Fruit fly (Drosophila melanogaster) whole organism, prepupa: Measurements from ENCODE around the gene CG10041.
A peak's percentile ranks its signal among the peaks of the same experiment; 100 is the strongest.

Experiments
- Blimp-1 ChIP-seq: fragments of 200-800 bp; sonication (Bioruptor generic); optimal IDR thresholded peaks from 3 replicates; lab custom pipeline; 2017; ENCODE audit warnings: missing biosample characterization, missing genetic modification characterization, mild to moderate bottlenecking, moderate library complexity, missing genetic modification reagents
- CG10631 ChIP-seq: fragments of 200-800 bp; sonication (Bioruptor generic); optimal IDR thresholded peaks from 2 replicates; lab custom pipeline; 2016; ENCODE audit warnings: missing biosample characterization, missing genetic modification characterization
- CG11762 ChIP-seq: fragments of 200-800 bp; sonication (Bioruptor generic); optimal IDR thresholded peaks from 3 replicates; lab custom pipeline; 2016; ENCODE audit warnings: missing biosample characterization, missing genetic modification characterization; ENCODE audit not compliant: insufficient read depth
- CG11902 ChIP-seq: fragments of 200-800 bp; sonication (Bioruptor generic); optimal IDR thresholded peaks from 3 replicates; lab custom pipeline; 2016; ENCODE audit warnings: missing biosample characterization, missing genetic modification characterization
- CG1621 ChIP-seq: fragments of 200-800 bp; sonication (Bioruptor generic); optimal IDR thresholded peaks from 3 replicates; lab custom pipeline; 2018; ENCODE audit warnings: missing biosample characterization, mild to moderate bottlenecking, missing genetic modification characterization
- CG3032 ChIP-seq: fragments of 200-800 bp; optimal IDR thresholded peaks from 2 replicates; lab custom pipeline; 2019; ENCODE audit warnings: missing biosample characterization, mild to moderate bottlenecking, missing genetic modification characterization, moderate library complexity
- CG32006 ChIP-seq: fragments of 200-800 bp; sonication (Bioruptor generic); optimal IDR thresholded peaks from 3 replicates; lab custom pipeline; 2017; ENCODE audit warnings: missing biosample characterization, mild to moderate bottlenecking, missing genetic modification characterization
- CG3919 ChIP-seq: fragments of 200-800 bp; sonication (Bioruptor generic); optimal IDR thresholded peaks from 3 replicates; lab custom pipeline; 2016; ENCODE audit warnings: missing biosample characterization, missing genetic modification characterization
- CG4318 ChIP-seq: fragments of 200-800 bp; sonication (Bioruptor generic); optimal IDR thresholded peaks from 3 replicates; lab custom pipeline; 2017; ENCODE audit warnings: missing biosample characterization, mild to moderate bottlenecking, missing genetic modification characterization
- CG6792 ChIP-seq: fragments of 200-800 bp; sonication (Bioruptor generic); optimal IDR thresholded peaks from 3 replicates; lab custom pipeline; 2016; ENCODE audit warnings: missing biosample characterization, missing genetic modification characterization
- CG6808 ChIP-seq: fragments of 200-800 bp; sonication (Bioruptor generic); optimal IDR thresholded peaks from 3 replicates; lab custom pipeline; 2017; ENCODE audit warnings: missing biosample characterization, missing genetic modification characterization, mild to moderate bottlenecking, moderate library complexity, missing genetic modification reagents
- CG7368 ChIP-seq: fragments of 200-800 bp; sonication (Bioruptor generic); optimal IDR thresholded peaks from 3 replicates; lab custom pipeline; 2016; ENCODE audit warnings: missing biosample characterization, missing genetic modification characterization
- CG8319 ChIP-seq: fragments of 200-800 bp; sonication (Bioruptor generic); optimal IDR thresholded peaks from 3 replicates; lab custom pipeline; 2016; ENCODE audit warnings: missing biosample characterization, missing genetic modification characterization
- CG8632 ChIP-seq: fragments of 200-800 bp; sonication (Bioruptor generic); optimal IDR thresholded peaks from 3 replicates; lab custom pipeline; 2016; ENCODE audit warnings: missing biosample characterization, missing genetic modification characterization
- Eip78C ChIP-seq: fragments of 200-800 bp; sonication (Bioruptor generic); peaks from one replicate; lab custom pipeline; 2016; ENCODE audit warnings: missing biosample characterization, missing genetic modification characterization
- Eip93F ChIP-seq: fragments of 200-800 bp; sonication (Bioruptor generic); optimal IDR thresholded peaks from 2 replicates; lab custom pipeline; 2016; ENCODE audit warnings: missing biosample characterization, mild to moderate bottlenecking, missing genetic modification characterization
- Ets21C ChIP-seq: fragments of 200-800 bp; sonication (Bioruptor generic); optimal IDR thresholded peaks from 3 replicates; lab custom pipeline; 2016; ENCODE audit warnings: missing biosample characterization, missing genetic modification characterization
- Gug ChIP-seq: fragments of 200-800 bp; sonication (Bioruptor generic); IDR thresholded peaks from 2 replicates; pipeline ENCODE4 v1.3.6; 2022; ENCODE audit warnings: missing biosample characterization, missing genetic modification characterization
- Hr38 ChIP-seq: sonication (Bioruptor generic); optimal IDR thresholded peaks from 2 replicates; lab custom pipeline; 2016; ENCODE audit warnings: missing biosample characterization, missing genetic modification characterization
- Hr4 ChIP-seq: fragments of 200-800 bp; sonication (Bioruptor generic); optimal IDR thresholded peaks from 3 replicates; lab custom pipeline; 2016; ENCODE audit warnings: missing biosample characterization, missing genetic modification characterization
- OdsH ChIP-seq: fragments of 200-800 bp; sonication (Bioruptor generic); optimal IDR thresholded peaks from 3 replicates; lab custom pipeline; 2016; ENCODE audit warnings: missing biosample characterization, missing genetic modification characterization
- achi ChIP-seq: fragments of 200-800 bp; sonication (Bioruptor generic); optimal IDR thresholded peaks from 3 replicates; lab custom pipeline; 2016; ENCODE audit warnings: missing biosample characterization, missing genetic modification characterization
- acj6 ChIP-seq: fragments of 200-800 bp; sonication (Bioruptor generic); optimal IDR thresholded peaks from 3 replicates; lab custom pipeline; 2016; ENCODE audit warnings: missing biosample characterization, missing genetic modification characterization
- cyc ChIP-seq: fragments of 200-800 bp; sonication (Bioruptor generic); optimal IDR thresholded peaks from 3 replicates; lab custom pipeline; 2016; ENCODE audit warnings: missing biosample characterization, missing genetic modification characterization
- eg ChIP-seq: fragments of 200-800 bp; sonication (Bioruptor generic); IDR thresholded peaks from 3 replicates; pipeline ENCODE4 v1.3.6; 2022; ENCODE audit warnings: missing biosample characterization, missing genetic modification characterization
- esn ChIP-seq: fragments of 200-800 bp; sonication (Bioruptor generic); optimal IDR thresholded peaks from 2 replicates; lab custom pipeline; 2016; ENCODE audit warnings: missing biosample characterization, mild to moderate bottlenecking, missing genetic modification characterization, moderate library complexity
- fd59A ChIP-seq: fragments of 200-800 bp; sonication (Bioruptor generic); optimal IDR thresholded peaks from 2 replicates; lab custom pipeline; 2017; ENCODE audit warnings: missing biosample characterization, mild to moderate bottlenecking, missing genetic modification characterization, missing genetic modification reagents
- fd85E ChIP-seq: fragments of 200-800 bp; sonication (Bioruptor generic); optimal IDR thresholded peaks from 3 replicates; lab custom pipeline; 2016; ENCODE audit warnings: missing biosample characterization, missing genetic modification characterization
- fkh ChIP-seq: fragments of 200-800 bp; sonication (Bioruptor generic); optimal IDR thresholded peaks from 3 replicates; lab custom pipeline; 2017; ENCODE audit warnings: missing biosample characterization, mild to moderate bottlenecking, missing genetic modification characterization, moderate library complexity
- lz ChIP-seq: fragments of 200-800 bp; sonication (Bioruptor generic); optimal IDR thresholded peaks from 3 replicates; lab custom pipeline; 2016; ENCODE audit warnings: missing biosample characterization, missing genetic modification characterization
- net ChIP-seq: fragments of 200-800 bp; sonication (Bioruptor generic); optimal IDR thresholded peaks from 3 replicates; lab custom pipeline; 2016; ENCODE audit warnings: missing biosample characterization, missing genetic modification characterization
- pdm3 ChIP-seq: fragments of 200-800 bp; sonication (Bioruptor generic); optimal IDR thresholded peaks from 3 replicates; lab custom pipeline; 2016; ENCODE audit warnings: missing biosample characterization, missing genetic modification characterization
- spab ChIP-seq: fragments of 200-800 bp; sonication (Bioruptor generic); optimal IDR thresholded peaks from 2 replicates; lab custom pipeline; 2017; ENCODE audit warnings: missing biosample characterization, mild to moderate bottlenecking, missing genetic modification characterization, missing genetic modification reagents
- ss ChIP-seq, 2 experiments: fragments of 200-800 bp; sonication (Bioruptor generic); optimal IDR thresholded peaks; 2 replicates in 1 of 2; 3 replicates in 1 of 2; lab custom pipeline; 2017 to 2018; ENCODE audit warnings: mild to moderate bottlenecking in 2 of 2, missing biosample characterization in 2 of 2, missing genetic modification characterization in 2 of 2, moderate library complexity in 1 of 2
- svp ChIP-seq: fragments of 200-800 bp; sonication (Bioruptor generic); peaks from one replicate; lab custom pipeline; 2016; ENCODE audit warnings: missing biosample characterization, missing genetic modification characterization
- topi ChIP-seq: fragments of 200-800 bp; sonication (Bioruptor generic); optimal IDR thresholded peaks from 3 replicates; lab custom pipeline; 2016; ENCODE audit warnings: missing biosample characterization, missing genetic modification characterization
- vri ChIP-seq: fragments of 200-800 bp; sonication (Bioruptor generic); optimal IDR thresholded peaks from 3 replicates; lab custom pipeline; 2016; ENCODE audit warnings: missing biosample characterization, mild to moderate bottlenecking, missing genetic modification characterization

CG10041 gene

DNA sequence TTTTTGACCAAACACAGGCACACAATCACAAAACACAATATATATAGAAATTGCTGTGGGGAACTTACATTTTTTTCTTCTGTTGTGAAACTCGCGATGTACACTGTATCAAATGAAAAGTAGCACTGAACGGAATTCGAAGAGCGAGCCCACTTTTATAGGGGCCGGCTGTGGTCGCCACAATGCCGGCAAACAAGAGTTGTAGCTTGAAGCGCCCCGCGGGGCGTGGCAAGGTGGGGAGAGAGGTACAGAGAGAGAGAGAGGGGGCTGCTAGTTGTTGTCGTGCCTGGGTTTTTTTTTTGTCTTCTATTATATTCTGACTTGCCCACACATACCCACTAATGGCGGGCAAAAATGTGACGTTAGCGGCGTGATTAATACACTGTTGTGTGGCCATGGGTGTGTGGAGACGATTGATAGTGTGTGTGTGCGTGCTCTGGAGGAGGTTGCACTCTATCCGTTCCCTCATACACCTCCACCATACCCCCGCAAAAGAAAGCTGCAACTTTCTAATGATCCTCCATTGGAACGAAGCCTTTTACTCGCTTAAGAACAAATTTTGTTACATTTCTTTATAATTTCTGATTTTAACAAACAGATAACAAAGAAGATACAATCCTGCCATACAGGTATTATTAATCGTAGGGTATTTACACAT lies 17.4 kb upstream of the CG10041 start, which contains the start of gene GstD1 (continued):
- TF ChIP-seq CG6792 (GFP tag; lab: Kevin White, UChicago) (peak; percentile 21), Gug (GFP tag; lab: Robert Waterston, UW) (0 out of 2 replicates have a peak, but pooled peaks have one; percentile 52), CG10631 (GFP tag; lab: Kevin White, UChicago) (peak; percentile 61), esn (GFP tag; lab: Kevin White, UChicago) (peak; percentile 60), lz (GFP tag; lab: Kevin White, UChicago) (peak; percentile 64), fd59A (GFP tag; lab: Kevin White, UChicago) (peak; percentile 59), ss (GFP tag; optimal IDR thresholded peaks at IDR 0.05; lab: Kevin White, UChicago) (peak; percentile 3 to 53), CG32006 (GFP tag; lab: Kevin White, UChicago) (peak; percentile 89), CG1621 (tag; lab: Kevin White, UChicago) (no peak), pdm3 (GFP tag; lab: Kevin White, UChicago) (peak; percentile 43), topi (GFP tag; lab: Kevin White, UChicago) (peak; percentile 48), Blimp-1 (GFP tag; lab: Kevin White, UChicago) (no peak), acj6 (GFP tag; lab: Kevin White, UChicago) (peak; percentile 43), CG6808 (peak; percentile 51), net (GFP tag; lab: Kevin White, UChicago) (peak; percentile 63), CG8632 (GFP tag; lab: Kevin White, UChicago) (no peak), eg (peak; percentile 75), achi (GFP tag; lab: Kevin White, UChicago) (peak; percentile 74), CG7368 (GFP tag; lab: Kevin White, UChicago) (peak; percentile 1), cyc (peak; percentile 60), CG3919 (GFP tag; lab: Kevin White, UChicago) (peak; percentile 71), CG8319 (GFP tag; lab: Kevin White, UChicago) (no peak), CG4318 (GFP tag; lab: Kevin White, UChicago) (peak; percentile 76), OdsH (GFP tag; lab: Kevin White, UChicago) (peak; percentile 59), CG11902 (GFP tag; lab: Kevin White, UChicago) (no peak), Hr4 (peak; percentile 83)

DNA sequence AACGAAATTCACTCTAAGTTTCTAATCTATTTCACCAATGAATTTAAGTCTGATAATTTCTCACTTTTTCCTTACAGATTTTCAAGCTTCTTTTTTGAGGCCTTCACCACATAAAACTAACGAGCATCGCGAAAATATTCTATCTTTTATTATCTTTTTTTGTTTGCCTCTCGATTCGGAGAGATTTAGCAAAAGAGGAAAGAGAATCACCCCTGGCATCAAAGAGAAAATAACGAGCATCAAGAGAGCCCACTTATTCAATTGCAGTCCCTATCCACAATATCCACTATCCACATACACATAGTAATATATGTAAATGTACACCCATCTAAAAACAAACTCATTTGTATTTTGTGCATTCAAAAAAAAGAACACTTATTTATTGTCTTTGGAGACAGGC lies 15.6 kb upstream of the CG10041 start, which contains the start of gene GstD9:
GstD9 (minus strand) TSS at position 101 of the 400 bp plus-strand sequence.
- TF ChIP-seq spab (GFP tag; lab: Kevin White, UChicago) (no peak), Hr38 (no peak), CG11902 (GFP tag; lab: Kevin White, UChicago) (no peak), fd85E (GFP tag; lab: Kevin White, UChicago) (no peak), CG8632 (GFP tag; lab: Kevin White, UChicago) (no peak), Ets21C (no peak), Eip78C (peak; percentile 41), lz (GFP tag; lab: Kevin White, UChicago) (no peak)

DNA sequence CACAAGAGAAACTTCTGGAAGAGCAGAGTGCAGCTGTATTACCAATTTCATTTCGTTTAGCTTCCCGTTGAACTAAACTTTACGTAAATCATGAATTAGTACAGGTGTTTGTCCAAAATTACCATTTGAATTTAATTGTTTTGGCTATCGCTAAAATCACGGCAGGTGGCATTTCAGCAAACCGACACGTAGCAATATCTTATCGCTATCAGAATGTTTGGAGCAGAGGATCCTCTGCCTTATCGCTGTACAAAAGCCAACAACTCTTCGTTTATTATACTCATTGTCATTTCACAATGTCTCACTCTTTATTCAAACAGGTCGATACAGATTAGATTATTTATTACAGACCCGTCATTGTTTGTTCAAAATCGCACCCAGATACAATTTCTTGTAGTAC lies 14.0 kb upstream of the CG10041 start:
- TF ChIP-seq CG3919 (GFP tag; lab: Kevin White, UChicago) (no peak), Eip93F (GFP tag; lab: Kevin White, UChicago) (peak; percentile 3), fkh (GFP tag; lab: Kevin White, UChicago) (peak; percentile 31), vri (GFP tag; lab: Kevin White, UChicago) (peak; percentile 8)

DNA sequence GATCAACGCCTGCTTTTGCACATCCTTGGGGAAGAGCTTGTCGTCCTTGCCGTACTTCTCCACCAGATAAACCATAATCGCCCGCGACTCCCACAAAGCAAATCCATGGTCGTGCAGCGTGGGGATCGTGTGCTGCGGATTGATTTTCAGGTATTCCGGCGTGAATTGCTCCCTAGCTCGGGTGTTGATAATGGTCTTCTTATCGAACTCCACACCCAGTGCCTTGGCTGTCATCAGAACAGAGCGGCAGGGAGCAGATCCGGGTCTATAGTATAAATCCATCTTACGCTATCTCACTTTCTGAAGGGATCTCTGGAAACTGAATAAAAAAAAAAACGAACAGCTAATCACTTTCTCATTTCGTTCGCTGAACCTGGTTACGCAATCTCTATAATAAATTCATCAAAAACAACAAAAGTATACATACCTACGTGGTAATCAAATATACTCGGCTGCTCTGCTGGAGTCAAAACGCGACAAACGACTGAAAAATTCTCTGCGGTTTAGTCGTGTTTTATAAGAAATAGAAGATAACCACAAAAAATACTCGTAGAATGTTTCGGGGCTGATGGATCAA lies 13.4 kb upstream of the CG10041 start, which contains the start of gene GstD10:
GstD10 (minus strand) TSS at position 472 of the 577 bp plus-strand sequence.
- peak; percentile 90 for TF ChIP-seq svp (GFP tag; lab: Kevin White, UChicago)
- TF ChIP-seq CG11762 (GFP tag; lab: Kevin White, UChicago): no peak
- peak; percentile 75 for TF ChIP-seq vri (GFP tag; lab: Kevin White, UChicago)
- TF ChIP-seq CG10631 (GFP tag; lab: Kevin White, UChicago): no peak
- TF ChIP-seq Gug (GFP tag; lab: Robert Waterston, UW): no peak
- TF ChIP-seq topi (GFP tag; lab: Kevin White, UChicago): no peak
- TF ChIP-seq Blimp-1 (GFP tag; lab: Kevin White, UChicago): no peak
- no peak for TF ChIP-seq acj6 (GFP tag; lab: Kevin White, UChicago)
- no peak for TF ChIP-seq CG3032 (tag; lab: Kevin White, UChicago)
- TF ChIP-seq fkh (GFP tag; lab: Kevin White, UChicago): no peak
